Fruit fly (Drosophila melanogaster) whole organism, embryonic: ENCODE measurements around the gene CG5727.

Source experiments
- Abd-B ChIP-seq: fragments of 200-800 bp; sonication (Bioruptor generic); optimal IDR thresholded peaks from 2 replicates; lab custom pipeline; 2018; ENCODE audit warnings: missing biosample characterization, mild to moderate bottlenecking, missing genetic modification characterization, moderate library complexity
- Atf6 ChIP-seq: fragments of 200-800 bp; sonication (Bioruptor generic); IDR thresholded peaks from 2 replicates; pipeline ENCODE4 v1.3.6; 2022; ENCODE audit warnings: missing biosample characterization, missing genetic modification characterization
- BEAF-32 ChIP-seq: fragments of 200-800 bp; sonication (Bioruptor generic); optimal IDR thresholded peaks from 3 replicates; lab custom pipeline; 2017; ENCODE audit warnings: missing biosample characterization, missing genetic modification characterization, mild to moderate bottlenecking, moderate library complexity, missing genetic modification reagents
- Bgb ChIP-seq: fragments of 200-800 bp; sonication (Bioruptor generic); IDR thresholded peaks from 2 replicates; pipeline ENCODE4 v1.3.6; 2022; ENCODE audit warnings: missing biosample characterization, missing genetic modification characterization; ENCODE audit not compliant: partially characterized antibody
- CG1024 ChIP-seq: fragments of 200-800 bp; sonication (Bioruptor generic); IDR thresholded peaks from 2 replicates; pipeline ENCODE4 v1.3.6; 2022; ENCODE audit warnings: missing biosample characterization, missing genetic modification characterization
- CG10543 ChIP-seq: fragments of 200-800 bp; sonication (Bioruptor generic); optimal IDR thresholded peaks from 3 replicates; lab custom pipeline; 2017; ENCODE audit warnings: missing biosample characterization, mild to moderate bottlenecking, missing genetic modification characterization, moderate library complexity
- CG11560 ChIP-seq: fragments of 200-800 bp; sonication (Bioruptor generic); IDR thresholded peaks from 3 replicates; pipeline ENCODE4 v1.3.6; 2022; ENCODE audit warnings: missing biosample characterization, missing genetic modification characterization
- CG13775 ChIP-seq: fragments of 200-800 bp; sonication (Bioruptor generic); optimal IDR thresholded peaks from 3 replicates; lab custom pipeline; 2017; ENCODE audit warnings: missing biosample characterization, mild to moderate bottlenecking, missing genetic modification characterization
- CG14667 ChIP-seq: fragments of 200-800 bp; sonication (Bioruptor generic); IDR thresholded peaks from 2 replicates; pipeline ENCODE4 v1.3.6; 2022; ENCODE audit warnings: missing biosample characterization, missing genetic modification characterization
- CG15479 ChIP-seq: fragments of 200-800 bp; sonication (Bioruptor generic); optimal IDR thresholded peaks from 3 replicates; lab custom pipeline; 2019; ENCODE audit warnings: missing biosample characterization, mild to moderate bottlenecking, missing genetic modification characterization, moderate library complexity
- CG1603 ChIP-seq: fragments of 200-800 bp; sonication (Bioruptor generic); optimal IDR thresholded peaks from 2 replicates; lab custom pipeline; 2019; ENCODE audit warnings: missing biosample characterization, mild to moderate bottlenecking, missing genetic modification characterization, moderate library complexity
- CG16813 ChIP-seq: fragments of 200-800 bp; sonication (Bioruptor generic); IDR thresholded peaks from 3 replicates; pipeline ENCODE4 v1.3.6; 2022; ENCODE audit warnings: missing biosample characterization, missing genetic modification characterization; ENCODE audit not compliant: partially characterized antibody
- CG17802 ChIP-seq: fragments of 200-800 bp; sonication (Bioruptor generic); optimal IDR thresholded peaks from 2 replicates; lab custom pipeline; 2018; ENCODE audit warnings: missing biosample characterization, mild to moderate bottlenecking, missing genetic modification characterization, moderate library complexity
- CG30020 ChIP-seq: fragments of 200-800 bp; optimal IDR thresholded peaks from 2 replicates; lab custom pipeline; 2019; ENCODE audit warnings: missing biosample characterization, mild to moderate bottlenecking, missing genetic modification characterization, moderate library complexity
- CG3281 ChIP-seq: fragments of 200-800 bp; sonication (Bioruptor generic); optimal IDR thresholded peaks from 3 replicates; lab custom pipeline; 2017; ENCODE audit warnings: missing biosample characterization, mild to moderate bottlenecking, missing genetic modification characterization
- CG34224 ChIP-seq: fragments of 200-800 bp; sonication (Bioruptor generic); IDR thresholded peaks from 3 replicates; pipeline ENCODE4 v1.3.6; 2022; ENCODE audit warnings: missing biosample characterization, missing genetic modification characterization; ENCODE audit not compliant: partially characterized antibody
- CG34422 ChIP-seq: fragments of 200-800 bp; sonication (Bioruptor generic); IDR thresholded peaks from 3 replicates; pipeline ENCODE4 v1.3.6; 2022; ENCODE audit warnings: missing biosample characterization, missing genetic modification characterization
- CG6854 ChIP-seq: fragments of 200-800 bp; sonication (Bioruptor generic); optimal IDR thresholded peaks from 3 replicates; lab custom pipeline; 2017; ENCODE audit warnings: missing biosample characterization, mild to moderate bottlenecking, missing genetic modification characterization
- CG7357 ChIP-seq: fragments of 200-800 bp; sonication (Bioruptor generic); IDR thresholded peaks from 3 replicates; pipeline ENCODE4 v1.3.6; 2022; ENCODE audit warnings: missing biosample characterization, missing genetic modification characterization
- CG7839 ChIP-seq: fragments of 200-800 bp; sonication (Bioruptor generic); optimal IDR thresholded peaks from 3 replicates; lab custom pipeline; 2018; ENCODE audit warnings: missing biosample characterization, mild to moderate bottlenecking, missing genetic modification characterization, moderate library complexity
- CG9609 ChIP-seq: fragments of 200-800 bp; sonication (Bioruptor generic); optimal IDR thresholded peaks from 3 replicates; lab custom pipeline; 2016; ENCODE audit warnings: missing biosample characterization, missing genetic modification characterization
- CoRest ChIP-seq: fragments of 200-800 bp; sonication (Bioruptor generic); optimal IDR thresholded peaks from 3 replicates; lab custom pipeline; 2018; ENCODE audit warnings: missing biosample characterization, mild to moderate bottlenecking, missing genetic modification characterization, moderate library complexity
- Dref ChIP-seq: fragments of 200-800 bp; sonication (Bioruptor generic); IDR thresholded peaks from 2 replicates; pipeline ENCODE4 v1.3.6; 2022; ENCODE audit warnings: missing biosample characterization, missing genetic modification characterization
- Ets65A ChIP-seq: fragments of 200-800 bp; sonication (Bioruptor generic); peaks from one replicate; lab custom pipeline; 2016; ENCODE audit warnings: missing biosample characterization, missing genetic modification characterization
- Jarid2 ChIP-seq: fragments of 200-800 bp; sonication (Bioruptor generic); optimal IDR thresholded peaks from 3 replicates; lab custom pipeline; 2017; ENCODE audit warnings: mild to moderate bottlenecking, missing biosample characterization, missing genetic modification reagents, missing genetic modification characterization
- MESR4 ChIP-seq: fragments of 200-800 bp; sonication (Bioruptor generic); optimal IDR thresholded peaks from 2 replicates; lab custom pipeline; 2018; ENCODE audit warnings: missing biosample characterization, mild to moderate bottlenecking, missing genetic modification characterization, moderate library complexity
- Six4 ChIP-seq: fragments of 200-800 bp; sonication (Bioruptor generic); optimal IDR thresholded peaks from 2 replicates; lab custom pipeline; 2016; ENCODE audit warnings: missing biosample characterization, missing genetic modification characterization
- ap ChIP-seq: fragments of 200-800 bp; sonication (Bioruptor generic); IDR thresholded peaks from 2 replicates; pipeline ENCODE4 v1.3.6; 2022; ENCODE audit warnings: missing biosample characterization, missing genetic modification characterization
- bigmax ChIP-seq: fragments of 200-800 bp; sonication (Bioruptor generic); optimal IDR thresholded peaks from 2 replicates; lab custom pipeline; 2018; ENCODE audit warnings: missing biosample characterization, mild to moderate bottlenecking, missing genetic modification characterization
- cas ChIP-seq: fragments of 200-800 bp; sonication (Bioruptor generic); IDR thresholded peaks from 2 replicates; pipeline ENCODE4 v1.3.6; 2022; ENCODE audit warnings: missing biosample characterization, missing genetic modification characterization
- cg ChIP-seq: fragments of 200-800 bp; sonication (Bioruptor generic); optimal IDR thresholded peaks from 3 replicates; lab custom pipeline; 2019; ENCODE audit warnings: missing biosample characterization, mild to moderate bottlenecking, missing genetic modification characterization, moderate library complexity
- corto ChIP-seq: fragments of 200-800 bp; sonication (Bioruptor generic); optimal IDR thresholded peaks from 2 replicates; lab custom pipeline; 2016; ENCODE audit warnings: missing biosample characterization, mild to moderate bottlenecking, missing genetic modification characterization, moderate library complexity
- ems ChIP-seq: fragments of 200-800 bp; sonication (Bioruptor generic); optimal IDR thresholded peaks from 3 replicates; lab custom pipeline; 2016; ENCODE audit warnings: missing biosample characterization, missing genetic modification characterization
- grn ChIP-seq: fragments of 200-800 bp; sonication (Bioruptor generic); optimal IDR thresholded peaks from 3 replicates; lab custom pipeline; 2017; ENCODE audit warnings: missing biosample characterization, missing genetic modification characterization
- knrl ChIP-seq: fragments of 200-800 bp; sonication (Bioruptor generic); IDR thresholded peaks from 3 replicates; pipeline ENCODE4 v1.3.6; 2022; ENCODE audit warnings: missing biosample characterization, missing genetic modification characterization; ENCODE audit not compliant: partially characterized antibody
- nmo ChIP-seq: fragments of 200-800 bp; sonication (Bioruptor generic); optimal IDR thresholded peaks from 2 replicates; lab custom pipeline; 2018; ENCODE audit warnings: missing biosample characterization, mild to moderate bottlenecking, missing genetic modification characterization, moderate library complexity
- pfk ChIP-seq: fragments of 200-800 bp; sonication (Bioruptor generic); optimal IDR thresholded peaks from 2 replicates; lab custom pipeline; 2018; ENCODE audit warnings: missing biosample characterization, mild to moderate bottlenecking, missing genetic modification characterization, moderate library complexity
- pnt ChIP-seq: fragments of 200-800 bp; sonication (Bioruptor generic); optimal IDR thresholded peaks from 3 replicates; lab custom pipeline; 2016; ENCODE audit warnings: missing biosample characterization, missing genetic modification characterization
- pzg ChIP-seq: fragments of 200-800 bp; sonication (Bioruptor generic); optimal IDR thresholded peaks from 3 replicates; lab custom pipeline; 2018; ENCODE audit warnings: missing biosample characterization, mild to moderate bottlenecking, missing genetic modification characterization, moderate library complexity
- sd ChIP-seq: fragments of 200-800 bp; sonication (Bioruptor generic); optimal IDR thresholded peaks from 3 replicates; lab custom pipeline; 2018; ENCODE audit warnings: missing biosample characterization, mild to moderate bottlenecking, missing genetic modification characterization, moderate library complexity
- ssp ChIP-seq: fragments of 200-800 bp; sonication (Bioruptor generic); IDR thresholded peaks from 2 replicates; pipeline ENCODE4 v1.3.6; 2022; ENCODE audit warnings: missing biosample characterization, missing genetic modification characterization
- tll ChIP-seq, 2 experiments: fragments of 200-800 bp in 1 of 2; fragments of >200 bp in 1 of 2; sonication (Bioruptor generic) in 1 of 2; optimal IDR thresholded peaks; 2 replicates each; lab custom pipeline; 2017 to 2019; ENCODE audit warnings: missing biosample characterization in 2 of 2, missing genetic modification characterization in 2 of 2, mild to moderate bottlenecking in 1 of 2, moderate library complexity in 1 of 2
- zfh2 ChIP-seq: fragments of 200-800 bp; sonication (Bioruptor generic); optimal IDR thresholded peaks from 2 replicates; lab custom pipeline; 2016; ENCODE audit warnings: missing biosample characterization, missing genetic modification characterization

The CG5727 gene

dm6 chr2L:10232152-10232816 is 21.8 kb upstream of the CG5727 start, which contains the start of gene eEF1delta (continued):
- peak; percentile 37; the same call in 1 of the 3 replicates for TF ChIP-seq CG34422 (GFP tag; lab: Robert Waterston, UW)
- peak; percentile 91 for TF ChIP-seq pfk
- no peak for TF ChIP-seq CG3281 (GFP tag; lab: Kevin White, UChicago)
- no peak for TF ChIP-seq Abd-B
- TF ChIP-seq knrl: 0 out of 3 replicates have a peak, but pooled peaks have one; percentile 25
- no peak for TF ChIP-seq corto (GFP tag; lab: Kevin White, UChicago)
- no peak for TF ChIP-seq CG10543 (GFP tag; lab: Kevin White, UChicago)
- no peak for TF ChIP-seq Atf6 (GFP tag; lab: Robert Waterston, UW)
- 0 out of 2 replicates have a peak, but pooled peaks have one; percentile 39 for TF ChIP-seq Bgb (GFP tag; lab: Robert Waterston, UW)
- no peak for TF ChIP-seq zfh2 (GFP tag; lab: Kevin White, UChicago)
- peak; percentile 84 for TF ChIP-seq CG7357 (GFP tag; lab: Robert Waterston, UW)
- TF ChIP-seq bigmax (GFP tag; lab: Kevin White, UChicago): no peak
- TF ChIP-seq CG16813 (GFP tag; lab: Robert Waterston, UW): peak; percentile 51; the same call in 2 of the 3 replicates
- no peak for TF ChIP-seq CG7839
- TF ChIP-seq pzg (GFP tag; lab: Kevin White, UChicago): peak; percentile 48
- TF ChIP-seq BEAF-32 (GFP tag; lab: Kevin White, UChicago): peak; percentile 56
- peak; percentile 27 for TF ChIP-seq sd (tag; lab: Kevin White, UChicago)
- peak; percentile 14 for TF ChIP-seq nmo (GFP tag; lab: Kevin White, UChicago)
- TF ChIP-seq CG15479 (GFP tag; lab: Kevin White, UChicago): peak; percentile 45
- TF ChIP-seq CG9609 (GFP tag; lab: Kevin White, UChicago): no peak
- TF ChIP-seq Ets65A (GFP tag; lab: Kevin White, UChicago): peak; percentile 16
- TF ChIP-seq tll (GFP tag; optimal IDR thresholded peaks at IDR 0.05; lab: Kevin White, UChicago): peak in 1 of 2 experiments; percentile 84

- TF ChIP-seq grn (GFP tag; lab: Kevin White, UChicago): peak; percentile 5
- no peak for TF ChIP-seq ap (GFP tag; lab: Robert Waterston, UW)
- TF ChIP-seq CG1024 (GFP tag; lab: Robert Waterston, UW): peak; percentile 85
- TF ChIP-seq CG13775 (GFP tag; lab: Kevin White, UChicago): no peak
- peak; percentile 89 for TF ChIP-seq pfk
- no peak for TF ChIP-seq pnt
- 0 out of 3 replicates have a peak, but pooled peaks have one; percentile 11 for TF ChIP-seq CG34224
- peak; percentile 26 for TF ChIP-seq pzg (GFP tag; lab: Kevin White, UChicago)
- no peak for TF ChIP-seq Jarid2 (GFP tag; lab: Kevin White, UChicago)
- peak; percentile 20; the same call in 1 of the 2 replicates for TF ChIP-seq CG14667 (GFP tag; lab: Robert Waterston, UW)
- TF ChIP-seq MESR4 (GFP tag; lab: Kevin White, UChicago): peak; percentile 67
- no peak for TF ChIP-seq CoRest (tag; lab: Kevin White, UChicago)
- TF ChIP-seq CG1603: peak; percentile 99
- TF ChIP-seq sd (tag; lab: Kevin White, UChicago): peak; percentile 12
- no peak for TF ChIP-seq cas (GFP tag; lab: Robert Waterston, UW)
- TF ChIP-seq CG6854 (GFP tag; lab: Kevin White, UChicago): no peak
- peak; percentile 91 for TF ChIP-seq CG17802 (tag; lab: Kevin White, UChicago)
- peak; percentile 96 for TF ChIP-seq CG30020 (tag; lab: Kevin White, UChicago)
- peak; percentile 89 for TF ChIP-seq ssp
- TF ChIP-seq cg (GFP tag; lab: Kevin White, UChicago): no peak
- TF ChIP-seq ems (GFP tag; lab: Kevin White, UChicago): no peak
- peak; percentile 48; the same call in 1 of the 3 replicates for TF ChIP-seq CG7357 (GFP tag; lab: Robert Waterston, UW)
- peak; percentile 55 for TF ChIP-seq Dref (GFP tag; lab: Robert Waterston, UW)
- TF ChIP-seq CG11560 (tag; lab: Robert Waterston, UW): peak; percentile 85; the same call in 2 of the 3 replicates
- TF ChIP-seq Six4: no peak
- TF ChIP-seq, all 482 proteins: peak for 15
Observed at dm6 chr2L:10231510-10231909, 21.0 kb upstream of the CG5727 start, which contains the start of gene ova. Gene ova (minus strand): TSS chr2L:10231692.
